In genomic region chrII:8001428-8001827, ce11 we compare ENCODE assay signal across 5 worm cellular contexts.
TF ChIP-seq lines count a peak whose summit lies in the region.

No protein-coding gene starts in this region.

TF ChIP-seq in whole organism, L1 larva, 84 proteins besides CTCF, POLR2A, EP300 and RAD21:
- TF ChIP-seq efl-1 (optimal IDR thresholded peaks at IDR 0.05; lab: Kevin White, UChicago) (no peak), efl-1 (GFP tag; optimal IDR thresholded peaks at IDR 0.05 in 1 of 2; lab: Kevin White, UChicago) (peak in 1 of 2 experiments; percentile 60), elt-2 (tag; optimal IDR thresholded peaks at IDR 0.05; lab: Kevin White, UChicago) (peak; percentile 59), irx-1 (tag; optimal IDR thresholded peaks at IDR 0.05; lab: Kevin White, UChicago) (no peak), unc-30 (tag; optimal IDR thresholded peaks at IDR 0.05; lab: Kevin White, UChicago) (no peak)

TF ChIP-seq in whole organism, L2 larva, 48 proteins besides CTCF, POLR2A, EP300 and RAD21:
- TF ChIP-seq sma-9 (GFP tag; optimal IDR thresholded peaks at IDR 0.05; lab: Kevin White, UChicago) (peak; percentile 61), sma-9 (tag; optimal IDR thresholded peaks at IDR 0.05; lab: Kevin White, UChicago) (no peak), fos-1 (tag; optimal IDR thresholded peaks at IDR 0.05; lab: Kevin White, UChicago) (peak; percentile 64), elt-1 (tag; optimal IDR thresholded peaks at IDR 0.05; lab: Kevin White, UChicago) (no peak)

TF ChIP-seq in whole organism, L3 larva, 47 proteins besides CTCF, POLR2A, EP300 and RAD21:
- TF ChIP-seq elt-2 (tag; optimal IDR thresholded peaks at IDR 0.05; lab: Kevin White, UChicago): peak; percentile 86
- TF ChIP-seq nhr-12 (tag; optimal IDR thresholded peaks at IDR 0.05; lab: Kevin White, UChicago): no peak
- peak; percentile 75 for TF ChIP-seq pqm-1 (tag; optimal IDR thresholded peaks at IDR 0.05; lab: Kevin White, UChicago)
- peak; percentile 13 for TF ChIP-seq pha-4 (tag; optimal IDR thresholded peaks at IDR 0.05; lab: Kevin White, UChicago)

TF ChIP-seq in whole organism, L4 larva, 104 proteins besides CTCF, POLR2A, EP300 and RAD21:
- TF ChIP-seq Y105C5A.15 (GFP tag; IDR thresholded peaks at IDR 0.05; lab: Robert Waterston, UW) (no peak), daf-16 (GFP tag; optimal IDR thresholded peaks at IDR 0.05; lab: Kevin White, UChicago) (no peak), daf-16 (tag; optimal IDR thresholded peaks at IDR 0.05; lab: Kevin White, UChicago) (peak; percentile 43), unc-39 (tag; optimal IDR thresholded peaks at IDR 0.05; lab: Kevin White, UChicago) (no peak), fkh-10 (GFP tag; optimal IDR thresholded peaks at IDR 0.05; lab: Kevin White, UChicago) (no peak), F37D6.2 (tag; optimal IDR thresholded peaks at IDR 0.05; lab: Kevin White, UChicago) (no peak), dve-1 (tag; optimal IDR thresholded peaks at IDR 0.05; lab: Kevin White, UChicago; ENCODE audit: insufficient read depth) (peak; percentile 74), hlh-30 (tag; optimal IDR thresholded peaks at IDR 0.05; lab: Kevin White, UChicago; ENCODE audit: insufficient read depth) (peak; percentile 66), saeg-2 (GFP tag; IDR thresholded peaks at IDR 0.05; lab: Robert Waterston, UW) (no peak), php-3 (GFP tag; IDR thresholded peaks at IDR 0.05; lab: Robert Waterston, UW) (0 out of 2 replicates have a peak, but pooled peaks have one; percentile 6), pha-4 (GFP tag; IDR thresholded peaks at IDR 0.05; lab: Robert Waterston, UW) (no peak), pha-4 (tag; optimal IDR thresholded peaks at IDR 0.05; lab: Kevin White, UChicago) (no peak), snpc-1.2 (GFP tag; IDR thresholded peaks at IDR 0.05; lab: Robert Waterston, UW) (no peak), rbr-2 (tag; optimal IDR thresholded peaks at IDR 0.05; lab: Kevin White, UChicago) (no peak), dmd-8 (GFP tag; IDR thresholded peaks at IDR 0.05; lab: Robert Waterston, UW) (no peak), lsy-2 (tag; optimal IDR thresholded peaks at IDR 0.05; lab: Kevin White, UChicago) (no peak), ZK546.5 (tag; optimal IDR thresholded peaks at IDR 0.05; lab: Kevin White, UChicago) (no peak), nhr-48 (tag; optimal IDR thresholded peaks at IDR 0.05; lab: Kevin White, UChicago) (peak; percentile 49), nhr-41 (GFP tag; IDR thresholded peaks at IDR 0.05; lab: Robert Waterston, UW) (no peak), hlh-11 (tag; optimal IDR thresholded peaks at IDR 0.05; lab: Kevin White, UChicago) (peak; percentile 81), ama-1 (optimal IDR thresholded peaks at IDR 0.05; lab: Kevin White, UChicago) (no peak), Y5F2A.4 (GFP tag; optimal IDR thresholded peaks at IDR 0.05; lab: Kevin White, UChicago) (no peak), nhr-28 (tag; optimal IDR thresholded peaks at IDR 0.05; lab: Kevin White, UChicago) (peak; percentile 48), nhr-102 (tag; optimal IDR thresholded peaks at IDR 0.05; lab: Kevin White, UChicago) (no peak), aly-2 (tag; optimal IDR thresholded peaks at IDR 0.05; lab: Kevin White, UChicago) (no peak), arid-1 (GFP tag; conservative IDR thresholded peaks at IDR 0.05; lab: Robert Waterston, UW) (no peak), zip-2 (tag; optimal IDR thresholded peaks at IDR 0.05; lab: Kevin White, UChicago) (no peak), unc-130 (GFP tag; optimal IDR thresholded peaks at IDR 0.05; lab: Kevin White, UChicago) (no peak), pqm-1 (tag; optimal IDR thresholded peaks at IDR 0.05; lab: Kevin White, UChicago) (peak; percentile 68), zfp-2 (tag; optimal IDR thresholded peaks at IDR 0.05; lab: Kevin White, UChicago) (no peak), lin-15B (tag; optimal IDR thresholded peaks at IDR 0.05; lab: Kevin White, UChicago) (no peak), tra-1 (GFP tag; IDR thresholded peaks at IDR 0.05; lab: Robert Waterston, UW) (0 out of 2 replicates have a peak, but pooled peaks have one; percentile 33), mdl-1 (tag; optimal IDR thresholded peaks at IDR 0.05; lab: Kevin White, UChicago) (peak in 1 of 2 experiments; percentile 33), R02D3.7 (tag; optimal IDR thresholded peaks at IDR 0.05; lab: Kevin White, UChicago) (no peak), D1046.2 (GFP tag; IDR thresholded peaks at IDR 0.05; lab: Robert Waterston, UW) (no peak), hmg-1.1 (GFP tag; IDR thresholded peaks at IDR 0.05; lab: Robert Waterston, UW) (no peak), lin-39 (tag; optimal IDR thresholded peaks at IDR 0.05; lab: Kevin White, UChicago) (no peak), dmd-6 (GFP tag; IDR thresholded peaks at IDR 0.05; lab: Robert Waterston, UW) (peak; percentile 88)

TF ChIP-seq in whole organism, young adult, 124 proteins besides CTCF, POLR2A, EP300 and RAD21:
- TF ChIP-seq die-1 (tag; optimal IDR thresholded peaks at IDR 0.05; lab: Kevin White, UChicago) (no peak), rec-8 (tag; optimal IDR thresholded peaks at IDR 0.05; lab: Kevin White, UChicago) (no peak), nhr-80 (tag; optimal IDR thresholded peaks at IDR 0.05; lab: Kevin White, UChicago) (peak; percentile 89)
